Worm (Caenorhabditis elegans) whole organism, L4/young adult: ENCODE data around the gene ZK673.2.

Source experiments
- dao-5 ChIP-seq: sonication (generic microtip); optimal IDR thresholded peaks from 2 replicates; lab custom pipeline; 2016; ENCODE audit warnings: missing genotype, missing genetic modification characterization, moderate library complexity, missing compliant biosample characterization
- him-1 ChIP-seq: sonication (generic microtip); optimal IDR thresholded peaks from 2 replicates; lab custom pipeline; 2016; ENCODE audit warnings: missing genotype, missing genetic modification reagents, missing genetic modification characterization, missing compliant biosample characterization

DNA sequence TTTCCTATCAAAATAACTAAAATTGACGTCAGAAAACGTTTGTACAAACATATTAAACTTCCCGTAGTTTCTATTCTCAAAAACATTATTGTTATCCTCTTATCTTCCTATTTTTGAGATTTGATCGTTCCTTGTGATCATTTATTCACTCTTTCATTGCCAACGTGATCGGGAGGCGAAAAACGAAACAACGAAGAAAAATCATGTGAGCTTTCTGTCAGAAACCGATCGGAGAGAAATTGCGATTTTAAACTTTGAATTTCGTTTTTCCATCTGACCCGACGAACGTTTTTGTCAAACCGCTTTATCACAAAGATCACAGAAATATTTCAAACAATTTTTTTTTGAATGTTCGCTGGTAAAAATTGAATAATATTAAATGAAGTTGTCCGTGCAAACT is 1.8 kb upstream of the ZK673.2 start:
- TF ChIP-seq him-1 (tag; lab: Kevin White, UChicago) (no peak), dao-5 (tag; lab: Kevin White, UChicago) (no peak)
